Worm (Caenorhabditis elegans) whole organism, L1 larva: ENCODE data around the gene Y62E10A.24.

Experiments
- C04F5.9 ChIP-seq: sonication (generic microtip); optimal IDR thresholded peaks from 2 replicates; lab custom pipeline; 2016; ENCODE audit warnings: missing genetic modification characterization, missing compliant biosample characterization
- C16A3.4 ChIP-seq: fragments of 150-350 bp; optimal IDR thresholded peaks from 2 replicates; lab custom pipeline; 2014; ENCODE audit warnings: missing biosample characterization, missing genetic modification characterization
- Y116A8C.19 ChIP-seq: sonication (generic microtip); optimal IDR thresholded peaks from 2 replicates; lab custom pipeline; 2016; ENCODE audit warnings: missing compliant biosample characterization, missing genetic modification characterization, borderline replicate concordance
- ama-1 ChIP-seq: fragments of 150-350 bp; optimal IDR thresholded peaks from 2 replicates; lab custom pipeline; 2014
- ceh-63 ChIP-seq: fragments of 200-800 bp; sonication (Bioruptor generic); optimal IDR thresholded peaks from 2 replicates; lab custom pipeline; 2018; ENCODE audit warnings: mild to moderate bottlenecking, missing genetic modification characterization, missing compliant biosample characterization
- ceh-8 ChIP-seq: fragments of 200-800 bp; sonication (Bioruptor generic); optimal IDR thresholded peaks from 2 replicates; lab custom pipeline; 2018; ENCODE audit warnings: mild to moderate bottlenecking, missing genetic modification characterization, moderate library complexity, missing compliant biosample characterization
- ceh-82 ChIP-seq, 3 experiments: fragments of 150-350 bp in 1 of 3; sonication (generic microtip) in 2 of 3; optimal IDR thresholded peaks; 2 replicates each; lab custom pipeline; 2014 to 2017; ENCODE audit warnings: missing biosample characterization in 3 of 3, missing genetic modification characterization in 3 of 3
- dsc-1 ChIP-seq: sonication (generic microtip); optimal IDR thresholded peaks from 2 replicates; lab custom pipeline; 2016; ENCODE audit warnings: mild to moderate bottlenecking, missing genetic modification characterization, missing compliant biosample characterization
- efl-1 ChIP-seq, 4 experiments: fragments of 150-350 bp; optimal IDR thresholded peaks in 3 of 4; peaks in 1 of 4; 1 replicate in 1 of 4; 2 replicates in 3 of 4; lab custom pipeline; 2014; ENCODE audit warnings: missing biosample characterization in 2 of 4, missing genetic modification characterization in 2 of 4, missing genetic modification reagents in 2 of 4
- egl-27 ChIP-seq, 2 experiments: fragments of 150-350 bp in 1 of 2; sonication (generic microtip); optimal IDR thresholded peaks; 3 replicates each; lab custom pipeline; 2017 to 2018; ENCODE audit warnings: missing biosample characterization in 2 of 2, missing genetic modification characterization in 2 of 2, missing genetic modification reagents in 2 of 2
- elt-2 ChIP-seq: sonication (generic microtip); optimal IDR thresholded peaks from 2 replicates; lab custom pipeline; 2016; ENCODE audit warnings: missing genetic modification characterization, mild to moderate bottlenecking, inconsistent platforms, missing compliant biosample characterization, missing genetic modification reagents
- elt-3 ChIP-seq, 6 experiments: fragments of 150-350 bp in 1 of 6; sonication (generic microtip); optimal IDR thresholded peaks; 2 replicates each; lab custom pipeline; 2017 to 2018; ENCODE audit warnings: missing biosample characterization in 6 of 6, missing genetic modification characterization in 6 of 6, inconsistent platforms in 1 of 6
- fkh-10 ChIP-seq: sonication (generic microtip); optimal IDR thresholded peaks from 2 replicates; lab custom pipeline; 2017; ENCODE audit warnings: missing biosample characterization, missing genetic modification reagents, missing genetic modification characterization
- fkh-8 ChIP-seq: sonication (generic microtip); optimal IDR thresholded peaks from 2 replicates; lab custom pipeline; 2016; ENCODE audit warnings: mild to moderate bottlenecking, missing genetic modification characterization, missing compliant biosample characterization
- grh-1 ChIP-seq: fragments of 200-800 bp; sonication (Bioruptor generic); IDR thresholded peaks from 2 replicates; pipeline ENCODE4 v1.3.6; 2022; ENCODE audit warnings: missing genetic modification reagents, missing genetic modification characterization, missing compliant biosample characterization
- hlh-17 ChIP-seq: fragments of 200-800 bp; sonication (Bioruptor generic); optimal IDR thresholded peaks from 2 replicates; lab custom pipeline; 2018; ENCODE audit warnings: missing genetic modification characterization, mild to moderate bottlenecking, missing compliant biosample characterization, moderate library complexity, borderline replicate concordance
- hpl-2 ChIP-seq: fragments of 150-350 bp; optimal IDR thresholded peaks from 2 replicates; lab custom pipeline; 2014; ENCODE audit warnings: missing biosample characterization, missing genetic modification reagents, missing genetic modification characterization
- lin-14 ChIP-seq: fragments of 200-800 bp; sonication (Bioruptor generic); optimal IDR thresholded peaks from 2 replicates; lab custom pipeline; 2018; ENCODE audit warnings: mild to moderate bottlenecking, missing genetic modification characterization, moderate library complexity, missing compliant biosample characterization
- lin-15B ChIP-seq: fragments of 150-350 bp; sonication (generic microtip); optimal IDR thresholded peaks from 3 replicates; lab custom pipeline; 2014; ENCODE audit warnings: missing biosample characterization, missing genetic modification characterization
- lin-35 ChIP-seq, 2 experiments: fragments of 150-350 bp; optimal IDR thresholded peaks; 2 replicates each; lab custom pipeline; 2014; ENCODE audit warnings: missing biosample characterization in 2 of 2, missing genetic modification characterization in 2 of 2, missing genetic modification reagents in 2 of 2
- lin-39 ChIP-seq: fragments of 150-350 bp; optimal IDR thresholded peaks from 2 replicates; lab custom pipeline; 2014; ENCODE audit warnings: missing biosample characterization, missing genetic modification reagents, missing genetic modification characterization
- mab-9 ChIP-seq: fragments of 200-800 bp; sonication (Bioruptor generic); IDR thresholded peaks from 2 replicates; pipeline ENCODE4 v1.3.6; 2022; ENCODE audit warnings: missing genetic modification reagents, missing genetic modification characterization, missing compliant biosample characterization
- mef-2 ChIP-seq: fragments of 150-350 bp; optimal IDR thresholded peaks from 2 replicates; lab custom pipeline; 2014; ENCODE audit warnings: missing biosample characterization, missing genetic modification characterization
- mep-1 ChIP-seq: fragments of 150-350 bp; optimal IDR thresholded peaks from 2 replicates; lab custom pipeline; 2014; ENCODE audit warnings: missing biosample characterization, missing genetic modification characterization
- nhr-12 ChIP-seq: sonication (generic microtip); optimal IDR thresholded peaks from 2 replicates; lab custom pipeline; 2017; ENCODE audit warnings: missing biosample characterization, missing genetic modification characterization
- nhr-19 ChIP-seq: fragments of 200-800 bp; sonication (Bioruptor generic); conservative IDR thresholded peaks from 2 replicates; pipeline ENCODE4 v1.3.6; 2022; ENCODE audit warnings: missing genetic modification characterization, missing compliant biosample characterization
- nhr-20 ChIP-seq: sonication (generic microtip); optimal IDR thresholded peaks from 2 replicates; lab custom pipeline; 2016; ENCODE audit warnings: mild to moderate bottlenecking, missing genetic modification characterization, missing compliant biosample characterization
- nhr-28 ChIP-seq: fragments of 150-350 bp; optimal IDR thresholded peaks from 2 replicates; lab custom pipeline; 2014; ENCODE audit warnings: missing biosample characterization, missing genetic modification characterization
- nhr-47 ChIP-seq: sonication (generic microtip); optimal IDR thresholded peaks from 2 replicates; lab custom pipeline; 2016; ENCODE audit warnings: mild to moderate bottlenecking, missing genetic modification characterization, moderate library complexity, missing compliant biosample characterization
- nhr-76 ChIP-seq: sonication (generic microtip); optimal IDR thresholded peaks from 2 replicates; lab custom pipeline; 2017; ENCODE audit warnings: missing biosample characterization, missing genetic modification characterization
- nhr-77 ChIP-seq: fragments of 150-350 bp; optimal IDR thresholded peaks from 2 replicates; lab custom pipeline; 2014; ENCODE audit warnings: missing biosample characterization, missing genetic modification characterization
- nhr-84 ChIP-seq: sonication (generic microtip); optimal IDR thresholded peaks from 2 replicates; lab custom pipeline; 2017; ENCODE audit warnings: missing biosample characterization, missing genetic modification characterization
- nhr-85 ChIP-seq: sonication (generic microtip); peaks from one replicate; lab custom pipeline; 2016; ENCODE audit warnings: missing genetic modification characterization, inconsistent platforms, missing compliant biosample characterization
- nhr-90 ChIP-seq: sonication (generic microtip); optimal IDR thresholded peaks from 2 replicates; lab custom pipeline; 2016; ENCODE audit warnings: mild to moderate bottlenecking, missing genetic modification characterization, missing compliant biosample characterization; ENCODE audit not compliant: poor library complexity
- pag-3 ChIP-seq: sonication (generic microtip); optimal IDR thresholded peaks from 2 replicates; lab custom pipeline; 2017; ENCODE audit warnings: missing genetic modification characterization, mild to moderate bottlenecking, missing compliant biosample characterization, antibody characterized with exemption, borderline replicate concordance; ENCODE audit not compliant: insufficient read depth
- pax-3 ChIP-seq: fragments of 200-800 bp; sonication (Bioruptor generic); optimal IDR thresholded peaks from 2 replicates; lab custom pipeline; 2018; ENCODE audit warnings: mild to moderate bottlenecking, missing genetic modification characterization, moderate library complexity, missing compliant biosample characterization
- rnt-1 ChIP-seq: sonication (generic microtip); optimal IDR thresholded peaks from 2 replicates; lab custom pipeline; 2016; ENCODE audit warnings: mild to moderate bottlenecking, missing genetic modification characterization, moderate library complexity, missing compliant biosample characterization
- skn-1 ChIP-seq: fragments of 150-350 bp; optimal IDR thresholded peaks from 2 replicates; lab custom pipeline; 2014; ENCODE audit warnings: missing biosample characterization, missing genetic modification characterization
- snpc-4 ChIP-seq: fragments of 150-350 bp; optimal IDR thresholded peaks from 2 replicates; lab custom pipeline; 2014; ENCODE audit warnings: missing biosample characterization, missing genetic modification characterization
- sox-4 ChIP-seq: sonication (generic microtip); optimal IDR thresholded peaks from 2 replicates; lab custom pipeline; 2016; ENCODE audit warnings: missing genetic modification characterization, missing compliant biosample characterization
- sptf-1 ChIP-seq: fragments of 150-350 bp; optimal IDR thresholded peaks from 2 replicates; lab custom pipeline; 2014; ENCODE audit warnings: missing biosample characterization, missing genetic modification characterization
- sup-37 ChIP-seq: fragments of 200-800 bp; sonication (Bioruptor generic); optimal IDR thresholded peaks from 2 replicates; lab custom pipeline; 2018; ENCODE audit warnings: mild to moderate bottlenecking, missing genetic modification characterization, missing compliant biosample characterization
- tlp-1 ChIP-seq: fragments of 150-350 bp; optimal IDR thresholded peaks from 2 replicates; lab custom pipeline; 2014; ENCODE audit warnings: missing biosample characterization, missing genetic modification characterization
- unc-86 ChIP-seq: sonication (generic microtip); optimal IDR thresholded peaks from 2 replicates; lab custom pipeline; 2016; ENCODE audit warnings: missing genetic modification characterization, missing compliant biosample characterization
- xbp-1 ChIP-seq: sonication (generic microtip); optimal IDR thresholded peaks from 2 replicates; lab custom pipeline; 2016; ENCODE audit warnings: missing genetic modification characterization, missing compliant biosample characterization
- ztf-11 ChIP-seq, 2 experiments: sonication (generic microtip); optimal IDR thresholded peaks; 2 replicates each; lab custom pipeline; 2016 to 2017; ENCODE audit warnings: missing genetic modification characterization in 2 of 2, missing biosample characterization in 1 of 2, missing compliant biosample characterization in 1 of 2

The Y62E10A.24 gene

ce11 chrIV:13395255-13395654 lies 24.7 kb downstream of the Y62E10A.24 start (continued):
- TF ChIP-seq hlh-17 (GFP tag; lab: Kevin White, UChicago) (no peak), nhr-90 (peak; percentile 88), mef-2 (tag; lab: Kevin White, UChicago) (peak; percentile 79), snpc-4 (peak; percentile 24), ztf-11 (tag; optimal IDR thresholded peaks at IDR 0.05; lab: Kevin White, UChicago) (peak in 1 of 2 experiments; percentile 53), lin-14 (GFP tag; lab: Kevin White, UChicago) (peak; percentile 99), xbp-1 (tag; lab: Kevin White, UChicago) (peak; percentile 79), lin-39 (no peak), lin-35 (GFP tag; optimal IDR thresholded peaks at IDR 0.05; lab: Kevin White, UChicago) (peak; percentile 66 to 82), rnt-1 (peak; percentile 85), ceh-63 (GFP tag; lab: Kevin White, UChicago) (no peak), lin-15B (tag; lab: Kevin White, UChicago) (peak; percentile 2), ceh-82 (tag; optimal IDR thresholded peaks at IDR 0.05; lab: Kevin White, UChicago) (peak; percentile 79 to 96 (median 84)), sptf-1 (tag; lab: Kevin White, UChicago) (no peak), ceh-8 (GFP tag; lab: Kevin White, UChicago) (peak; percentile 75), egl-27 (tag; optimal IDR thresholded peaks at IDR 0.05; lab: Kevin White, UChicago) (peak; percentile 69 to 88), nhr-77 (tag; lab: Kevin White, UChicago) (peak; percentile 70), mab-9 (GFP tag; lab: Robert Waterston, UW) (peak; percentile 71), nhr-76 (tag; lab: Kevin White, UChicago) (no peak), grh-1 (GFP tag; lab: Robert Waterston, UW) (peak; percentile 76), tlp-1 (tag; lab: Kevin White, UChicago) (no peak), nhr-20 (tag; lab: Kevin White, UChicago) (peak; percentile 95), C16A3.4 (tag; lab: Kevin White, UChicago) (peak; percentile 75), nhr-19 (GFP tag; lab: Robert Waterston, UW) (peak; percentile 93), pag-3 (tag; lab: Kevin White, UChicago) (no peak), elt-3 (tag; optimal IDR thresholded peaks at IDR 0.05; lab: Kevin White, UChicago) (peak in 3 of 6 experiments; percentile 36 to 81 (median 74)), nhr-84 (no peak), elt-2 (tag; lab: Kevin White, UChicago) (peak; percentile 90), ama-1 (lab: Kevin White, UChicago) (no peak), fkh-8 (tag; lab: Kevin White, UChicago) (peak; percentile 96), nhr-12 (tag; lab: Kevin White, UChicago) (no peak), pax-3 (tag; lab: Kevin White, UChicago) (peak; percentile 78), unc-86 (tag; lab: Kevin White, UChicago) (peak; percentile 63), Y116A8C.19 (tag; lab: Kevin White, UChicago) (no peak), hpl-2 (GFP tag; lab: Kevin White, UChicago) (no peak), sox-4 (peak; percentile 26), C04F5.9 (tag; lab: Kevin White, UChicago) (no peak), dsc-1 (tag; lab: Kevin White, UChicago) (peak; percentile 43), fkh-10 (GFP tag; lab: Kevin White, UChicago) (peak; percentile 93), nhr-47 (tag; lab: Kevin White, UChicago) (peak; percentile 90), mep-1 (tag; lab: Kevin White, UChicago) (peak; percentile 56), skn-1 (tag; lab: Kevin White, UChicago) (peak; percentile 88), nhr-85 (tag; lab: Kevin White, UChicago) (peak; percentile 96), nhr-28 (no peak), efl-1 (optimal IDR thresholded peaks at IDR 0.05; lab: Kevin White, UChicago) (peak; percentile 66 to 81), efl-1 (GFP tag; optimal IDR thresholded peaks at IDR 0.05 in 1 of 2; lab: Kevin White, UChicago) (peak; percentile 40 to 96), sup-37 (no peak)
